Worm (Caenorhabditis elegans): ENCODE data around the gene daf-14.
A peak's percentile ranks its signal among the peaks of the same experiment; 100 is the strongest.

daf-14 gene

ce11 chrIV:10250577-10251075 lies at the start of gene daf-14:
Gene daf-14 (plus strand): TSS chrIV:10250627.
- TF ChIP-seq mdl-1 (tag; optimal IDR thresholded peaks at IDR 0.05): no peak
- no peak for TF ChIP-seq elt-3 (tag; optimal IDR thresholded peaks at IDR 0.05)
- TF ChIP-seq sma-3 (GFP tag; optimal IDR thresholded peaks at IDR 0.05): peak; percentile 61
- peak; percentile 21 for TF ChIP-seq gmeb-1 (tag; optimal IDR thresholded peaks at IDR 0.05)
- no peak for TF ChIP-seq egl-27 (tag; optimal IDR thresholded peaks at IDR 0.05)
- TF ChIP-seq nhr-77 (tag; optimal IDR thresholded peaks at IDR 0.05): no peak
- no peak for TF ChIP-seq zag-1 (tag; optimal IDR thresholded peaks at IDR 0.05)
- TF ChIP-seq sma-9 (GFP tag; optimal IDR thresholded peaks at IDR 0.05): peak; percentile 81
- TF ChIP-seq sma-9 (tag; optimal IDR thresholded peaks at IDR 0.05): no peak
- TF ChIP-seq Y55F3AM.14 (GFP tag; optimal IDR thresholded peaks at IDR 0.05): no peak
- TF ChIP-seq crh-2 (tag; optimal IDR thresholded peaks at IDR 0.05): peak; percentile 60

- TF ChIP-seq mab-5 (tag; optimal IDR thresholded peaks at IDR 0.05) (no peak), ceh-16 (tag; optimal IDR thresholded peaks at IDR 0.05) (no peak), nhr-12 (tag; optimal IDR thresholded peaks at IDR 0.05) (no peak), nhr-10 (tag; optimal IDR thresholded peaks at IDR 0.05) (no peak), crh-2 (tag; optimal IDR thresholded peaks at IDR 0.05) (no peak), nhr-25 (tag; optimal IDR thresholded peaks at IDR 0.05) (no peak), snpc-4 (tag; optimal IDR thresholded peaks at IDR 0.05) (no peak), sma-9 (GFP tag; optimal IDR thresholded peaks at IDR 0.05) (no peak), sma-9 (tag; optimal IDR thresholded peaks at IDR 0.05) (no peak), ceh-82 (tag; optimal IDR thresholded peaks at IDR 0.05) (no peak), dmd-4 (tag; optimal IDR thresholded peaks at IDR 0.05) (no peak), nhr-6 (tag; optimal IDR thresholded peaks at IDR 0.05) (no peak), ZK546.5 (tag; optimal IDR thresholded peaks at IDR 0.05) (no peak)
Measured at ce11 chrIV:10206182-10206581, 44.2 kb upstream of the daf-14 start, which contains the start of gene K04D7.6. Gene K04D7.6 (minus strand): TSS chrIV:10206282.

ce11 chrIV:10214811-10215210 lies 35.6 kb upstream of the daf-14 start, which contains the start of gene abt-1:
Gene abt-1 (minus strand): TSS chrIV:10214911.
- TF ChIP-seq egl-27 (tag; optimal IDR thresholded peaks at IDR 0.05) (no peak), mdl-1 (tag; optimal IDR thresholded peaks at IDR 0.05) (no peak), peb-1 (tag; optimal IDR thresholded peaks at IDR 0.05) (no peak), sma-3 (GFP tag; optimal IDR thresholded peaks at IDR 0.05) (no peak), unc-39 (tag; optimal IDR thresholded peaks at IDR 0.05) (no peak), nhr-77 (tag; optimal IDR thresholded peaks at IDR 0.05) (no peak), F13H6.1 (tag; optimal IDR thresholded peaks at IDR 0.05) (no peak), gmeb-1 (tag; optimal IDR thresholded peaks at IDR 0.05) (no peak), crh-2 (tag; optimal IDR thresholded peaks at IDR 0.05) (no peak), ceh-82 (tag; optimal IDR thresholded peaks at IDR 0.05) (no peak), aly-2 (tag; optimal IDR thresholded peaks at IDR 0.05) (no peak)

- TF ChIP-seq egl-27 (tag; optimal IDR thresholded peaks at IDR 0.05) (no peak), elt-3 (tag; optimal IDR thresholded peaks at IDR 0.05) (no peak), nhr-129 (tag; optimal IDR thresholded peaks at IDR 0.05) (no peak), unc-55 (GFP tag; optimal IDR thresholded peaks at IDR 0.05) (no peak), R02D3.7 (tag; optimal IDR thresholded peaks at IDR 0.05) (no peak), ceh-82 (tag; optimal IDR thresholded peaks at IDR 0.05) (no peak), aly-2 (tag; optimal IDR thresholded peaks at IDR 0.05) (no peak), nhr-11 (tag; optimal IDR thresholded peaks at IDR 0.05) (no peak), nhr-23 (tag; optimal IDR thresholded peaks at IDR 0.05) (no peak), alr-1 (tag; optimal IDR thresholded peaks at IDR 0.05) (no peak)
Measured at ce11 chrIV:10215393-10215792, 35.0 kb upstream of the daf-14 start.

DNA sequence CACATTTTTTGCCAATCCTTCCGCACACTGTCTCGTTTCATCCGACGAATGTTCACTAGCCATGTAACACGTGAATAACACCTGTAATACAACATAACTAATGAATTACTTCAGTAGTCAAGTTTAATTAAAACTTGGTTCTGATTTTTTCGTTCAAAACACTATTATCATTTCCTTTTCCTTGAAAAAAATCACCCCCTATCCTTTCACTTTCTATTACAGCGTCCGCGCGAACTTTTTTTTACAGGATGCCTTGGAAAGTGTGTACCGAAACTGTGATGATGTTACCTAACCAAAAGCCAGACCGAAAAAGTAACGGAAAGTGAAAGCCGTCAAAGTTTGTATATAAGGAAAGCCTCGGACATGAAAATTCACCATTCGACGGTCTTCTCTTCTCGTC lies 34.3 kb upstream of the daf-14 start, which contains the start of gene col-124:
Gene col-124, plus strand, starts transcription at position 374 of the 400 bp plus-strand sequence.
- TF ChIP-seq fos-1 (tag; optimal IDR thresholded peaks at IDR 0.05): no peak
- no peak for TF ChIP-seq Y55F3AM.14 (GFP tag; optimal IDR thresholded peaks at IDR 0.05)
- TF ChIP-seq nhr-10 (tag; optimal IDR thresholded peaks at IDR 0.05): no peak
- TF ChIP-seq zag-1 (tag; optimal IDR thresholded peaks at IDR 0.05): no peak
- no peak for TF ChIP-seq nhr-21 (tag; optimal IDR thresholded peaks at IDR 0.05)
- TF ChIP-seq C34F6.9 (tag; optimal IDR thresholded peaks at IDR 0.05): no peak
- TF ChIP-seq nhr-11 (tag; optimal IDR thresholded peaks at IDR 0.05): no peak
- no peak for TF ChIP-seq unc-62 (GFP tag; optimal IDR thresholded peaks at IDR 0.05)
- TF ChIP-seq elt-3 (tag; optimal IDR thresholded peaks at IDR 0.05): no peak
- TF ChIP-seq mdl-1 (tag; optimal IDR thresholded peaks at IDR 0.05): no peak
- TF ChIP-seq R02D3.7 (tag; optimal IDR thresholded peaks at IDR 0.05): no peak
- no peak for TF ChIP-seq peb-1 (tag; optimal IDR thresholded peaks at IDR 0.05)
- no peak for TF ChIP-seq ztf-1 (GFP tag; conservative IDR thresholded peaks at IDR 0.05)
- TF ChIP-seq F13H6.1 (tag; optimal IDR thresholded peaks at IDR 0.05): no peak
- no peak for TF ChIP-seq unc-39 (tag; optimal IDR thresholded peaks at IDR 0.05)
- no peak for TF ChIP-seq ceh-82 (tag; optimal IDR thresholded peaks at IDR 0.05)
- no peak for TF ChIP-seq alr-1 (tag; optimal IDR thresholded peaks at IDR 0.05)
- TF ChIP-seq egl-27 (tag; optimal IDR thresholded peaks at IDR 0.05): no peak
- TF ChIP-seq nhr-6 (tag; optimal IDR thresholded peaks at IDR 0.05): no peak

Measured in whole organism, L2 larva.